Fruit fly (Drosophila melanogaster): ENCODE data around the gene Gem3.

Gem3 gene

dm6 chr3L:10439873-10440272 is 23.0 kb downstream of the Gem3 start (continued):
- TF ChIP-seq Sox102F (GFP tag; optimal IDR thresholded peaks at IDR 0.05): no peak
- TF ChIP-seq Ets21C (GFP tag; optimal IDR thresholded peaks at IDR 0.05): no peak
- no peak for TF ChIP-seq CG7368 (GFP tag; optimal IDR thresholded peaks at IDR 0.05)
- no peak for TF ChIP-seq lz (GFP tag; optimal IDR thresholded peaks at IDR 0.05)
- no peak for TF ChIP-seq dac (GFP tag; optimal IDR thresholded peaks at IDR 0.05)
- no peak for TF ChIP-seq esn (GFP tag; optimal IDR thresholded peaks at IDR 0.05)
- TF ChIP-seq CG34406 (GFP tag; optimal IDR thresholded peaks at IDR 0.05): no peak
- TF ChIP-seq CG8119 (GFP tag; IDR thresholded peaks at IDR 0.05): peak; percentile 30; the same call in 2 of the 3 replicates
- no peak for TF ChIP-seq Lpt (GFP tag; optimal IDR thresholded peaks at IDR 0.05)
- no peak for TF ChIP-seq Met (GFP tag; optimal IDR thresholded peaks at IDR 0.05)
- no peak for TF ChIP-seq cyc (GFP tag; optimal IDR thresholded peaks at IDR 0.05)
- TF ChIP-seq OdsH (GFP tag; optimal IDR thresholded peaks at IDR 0.05): no peak
- TF ChIP-seq acj6 (GFP tag; optimal IDR thresholded peaks at IDR 0.05): no peak

- TF ChIP-seq Hr38 (GFP tag; optimal IDR thresholded peaks at IDR 0.05) (no peak), eg (GFP tag; IDR thresholded peaks at IDR 0.05) (no peak), CG32006 (GFP tag; optimal IDR thresholded peaks at IDR 0.05) (peak; percentile 12), lz (GFP tag; optimal IDR thresholded peaks at IDR 0.05) (no peak), Met (GFP tag; optimal IDR thresholded peaks at IDR 0.05) (no peak), CG6808 (GFP tag; optimal IDR thresholded peaks at IDR 0.05) (no peak), Gug (GFP tag; IDR thresholded peaks at IDR 0.05) (no peak), Hr39 (GFP tag; optimal IDR thresholded peaks at IDR 0.05) (peak; percentile 5), salr (GFP tag; optimal IDR thresholded peaks at IDR 0.05) (no peak), Eip75B (GFP tag; optimal IDR thresholded peaks at IDR 0.05) (no peak), topi (GFP tag; optimal IDR thresholded peaks at IDR 0.05) (no peak), fd59A (GFP tag; optimal IDR thresholded peaks at IDR 0.05) (no peak), fkh (GFP tag; optimal IDR thresholded peaks at IDR 0.05) (no peak), CG16779 (tag; optimal IDR thresholded peaks at IDR 0.05) (no peak), CG1621 (tag; optimal IDR thresholded peaks at IDR 0.05) (no peak), CG3919 (GFP tag; optimal IDR thresholded peaks at IDR 0.05) (peak; percentile 16), Hr4 (GFP tag; optimal IDR thresholded peaks at IDR 0.05) (no peak), svp (GFP tag) (no peak)
Observed at dm6 chr3L:10434005-10434404, 28.9 kb downstream of the Gem3 start, which contains the start of gene Ir67c. Gene Ir67c, minus strand, starts transcription at chr3L:10434105.

dm6 chr3L:10431883-10432282 is 31.0 kb downstream of the Gem3 start, which contains the start of gene Ir67b:
Gene Ir67b, minus strand, starts transcription at chr3L:10431983.
- TF ChIP-seq CG6808 (GFP tag; optimal IDR thresholded peaks at IDR 0.05) (no peak), CG34406 (GFP tag; optimal IDR thresholded peaks at IDR 0.05) (no peak), CG16779 (tag; optimal IDR thresholded peaks at IDR 0.05) (no peak), acj6 (GFP tag; optimal IDR thresholded peaks at IDR 0.05) (no peak), CG32006 (GFP tag; optimal IDR thresholded peaks at IDR 0.05) (no peak), CG10669 (GFP tag; optimal IDR thresholded peaks at IDR 0.05) (no peak), CG6163 (GFP tag; IDR thresholded peaks at IDR 0.05) (no peak), CG9139 (GFP tag; optimal IDR thresholded peaks at IDR 0.05) (no peak), Eip75B (GFP tag; optimal IDR thresholded peaks at IDR 0.05) (no peak), CG10631 (GFP tag; optimal IDR thresholded peaks at IDR 0.05) (no peak), Sox14 (GFP tag; optimal IDR thresholded peaks at IDR 0.05) (no peak), fkh (GFP tag; optimal IDR thresholded peaks at IDR 0.05) (no peak), CG6276 (GFP tag; optimal IDR thresholded peaks at IDR 0.05) (no peak)

- TF ChIP-seq spab (GFP tag; optimal IDR thresholded peaks at IDR 0.05): no peak
- TF ChIP-seq CG9139 (GFP tag; optimal IDR thresholded peaks at IDR 0.05): no peak
- TF ChIP-seq CG8632 (GFP tag; optimal IDR thresholded peaks at IDR 0.05): no peak
- no peak for TF ChIP-seq net (GFP tag; optimal IDR thresholded peaks at IDR 0.05)
- TF ChIP-seq Hr4 (GFP tag; optimal IDR thresholded peaks at IDR 0.05): peak; percentile 64
- no peak for TF ChIP-seq Sox14 (GFP tag; optimal IDR thresholded peaks at IDR 0.05)
- no peak for TF ChIP-seq Blimp-1 (GFP tag; optimal IDR thresholded peaks at IDR 0.05)
- peak; percentile 42; the same call in 1 of the 3 replicates for TF ChIP-seq CG8119 (GFP tag; IDR thresholded peaks at IDR 0.05)
- no peak for TF ChIP-seq CG11902 (GFP tag; optimal IDR thresholded peaks at IDR 0.05)
- no peak for TF ChIP-seq Ets21C (GFP tag; optimal IDR thresholded peaks at IDR 0.05)
- TF ChIP-seq CG16779 (tag; optimal IDR thresholded peaks at IDR 0.05): no peak
- TF ChIP-seq CG4318 (GFP tag; optimal IDR thresholded peaks at IDR 0.05): peak; percentile 6
- TF ChIP-seq CG34406 (GFP tag; optimal IDR thresholded peaks at IDR 0.05): no peak
- TF ChIP-seq CG6792 (GFP tag; optimal IDR thresholded peaks at IDR 0.05): no peak
- TF ChIP-seq CG32006 (GFP tag; optimal IDR thresholded peaks at IDR 0.05): peak; percentile 63
- TF ChIP-seq CG8319 (GFP tag; optimal IDR thresholded peaks at IDR 0.05): no peak
- TF ChIP-seq dsx (GFP tag; optimal IDR thresholded peaks at IDR 0.05; ENCODE audit: poor library complexity, severe bottlenecking): no peak
- TF ChIP-seq fd85E (GFP tag; optimal IDR thresholded peaks at IDR 0.05): no peak
- TF ChIP-seq CG7368 (GFP tag; optimal IDR thresholded peaks at IDR 0.05): no peak
- TF ChIP-seq achi (GFP tag; optimal IDR thresholded peaks at IDR 0.05): no peak
- no peak for TF ChIP-seq lz (GFP tag; optimal IDR thresholded peaks at IDR 0.05)
Observed at dm6 chr3L:10429474-10429873, 33.4 kb downstream of the Gem3 start.

Measured in whole organism, prepupa.